Fruit fly (Drosophila melanogaster) whole organism, pupa: ENCODE measurements around the gene Sec24CD.

Experiments used
- CG10348 ChIP-seq: fragments of 200-800 bp; sonication (Bioruptor generic); IDR thresholded peaks from 2 replicates; pipeline ENCODE4 v1.3.6; 2022; ENCODE audit warnings: missing biosample characterization, missing genetic modification characterization
- CG12605 ChIP-seq: fragments of 200-800 bp; sonication (Bioruptor generic); IDR thresholded peaks from 2 replicates; pipeline ENCODE4 v1.3.6; 2022; ENCODE audit warnings: missing biosample characterization, missing genetic modification characterization
- CG13204 ChIP-seq: fragments of 200-800 bp; sonication (Bioruptor generic); optimal IDR thresholded peaks from 2 replicates; lab custom pipeline; 2018; ENCODE audit warnings: missing biosample characterization, mild to moderate bottlenecking, missing genetic modification characterization, moderate library complexity
- CG14655 ChIP-seq: fragments of 200-800 bp; sonication (Bioruptor generic); optimal IDR thresholded peaks from 3 replicates; lab custom pipeline; 2017; ENCODE audit warnings: mild to moderate bottlenecking, missing biosample characterization, missing genetic modification reagents, missing genetic modification characterization
- CG15710 ChIP-seq: fragments of 200-800 bp; sonication (Bioruptor generic); optimal IDR thresholded peaks from 2 replicates; lab custom pipeline; 2018; ENCODE audit warnings: missing biosample characterization, mild to moderate bottlenecking, missing genetic modification characterization, moderate library complexity
- CG17806 ChIP-seq: fragments of 200-800 bp; sonication (Bioruptor generic); optimal IDR thresholded peaks from 2 replicates; lab custom pipeline; 2018; ENCODE audit warnings: missing biosample characterization, mild to moderate bottlenecking, missing genetic modification characterization, moderate library complexity
- CG32121 ChIP-seq: fragments of 200-800 bp; sonication (Bioruptor generic); IDR thresholded peaks from 2 replicates; pipeline ENCODE4 v1.3.6; 2022; ENCODE audit warnings: missing biosample characterization, missing genetic modification characterization
- CG34367 ChIP-seq: fragments of 200-800 bp; sonication (Bioruptor generic); optimal IDR thresholded peaks from 2 replicates; lab custom pipeline; 2018; ENCODE audit warnings: missing biosample characterization, mild to moderate bottlenecking, missing genetic modification characterization
- CG4496 ChIP-seq: fragments of 200-800 bp; sonication (Bioruptor generic); IDR thresholded peaks from 3 replicates; pipeline ENCODE4 v1.3.6; 2022; ENCODE audit warnings: missing biosample characterization, missing genetic modification characterization
- CG8159 ChIP-seq: fragments of 200-800 bp; sonication (Bioruptor generic); optimal IDR thresholded peaks from 3 replicates; lab custom pipeline; 2018; ENCODE audit warnings: missing biosample characterization, mild to moderate bottlenecking, missing genetic modification characterization, moderate library complexity
- CG8301 ChIP-seq: fragments of 200-800 bp; sonication (Bioruptor generic); optimal IDR thresholded peaks from 2 replicates; lab custom pipeline; 2018; ENCODE audit warnings: missing biosample characterization, mild to moderate bottlenecking, missing genetic modification characterization
- CG9948 ChIP-seq: fragments of 200-800 bp; sonication (Bioruptor generic); optimal IDR thresholded peaks from 2 replicates; lab custom pipeline; 2018; ENCODE audit warnings: missing biosample characterization, mild to moderate bottlenecking, missing genetic modification characterization, moderate library complexity
- D1 ChIP-seq: fragments of 200-800 bp; sonication (Bioruptor generic); optimal IDR thresholded peaks from 2 replicates; lab custom pipeline; 2018; ENCODE audit warnings: missing biosample characterization, mild to moderate bottlenecking, missing genetic modification characterization, moderate library complexity
- EcR ChIP-seq: fragments of 200-800 bp; sonication (Bioruptor generic); optimal IDR thresholded peaks from 3 replicates; lab custom pipeline; 2019; ENCODE audit warnings: missing biosample characterization, missing genetic modification characterization, mild to moderate bottlenecking, moderate library complexity, missing genetic modification reagents
- Ets98B ChIP-seq: fragments of 200-800 bp; sonication (Bioruptor generic); IDR thresholded peaks from 2 replicates; pipeline ENCODE4 v1.3.6; 2022; ENCODE audit warnings: missing biosample characterization, missing genetic modification characterization
- Pif1A ChIP-seq: fragments of 200-800 bp; sonication (Bioruptor generic); optimal IDR thresholded peaks from 3 replicates; lab custom pipeline; 2016; ENCODE audit warnings: missing biosample characterization, missing genetic modification characterization
- Pif1B ChIP-seq: fragments of 200-800 bp; sonication (Bioruptor generic); optimal IDR thresholded peaks from 3 replicates; lab custom pipeline; 2016; ENCODE audit warnings: missing biosample characterization, missing genetic modification characterization
- Snoo ChIP-seq: fragments of 200-800 bp; sonication (Bioruptor generic); optimal IDR thresholded peaks from 3 replicates; lab custom pipeline; 2017; ENCODE audit warnings: missing biosample characterization, mild to moderate bottlenecking, missing genetic modification characterization, inconsistent platforms
- fd96Ca ChIP-seq: fragments of 200-800 bp; sonication (Bioruptor generic); IDR thresholded peaks from 3 replicates; pipeline ENCODE4 v1.3.6; 2022; ENCODE audit warnings: missing biosample characterization, missing genetic modification characterization
- gl ChIP-seq: fragments of 200-800 bp; sonication (Bioruptor generic); optimal IDR thresholded peaks from 2 replicates; lab custom pipeline; 2018; ENCODE audit warnings: missing biosample characterization, mild to moderate bottlenecking, missing genetic modification characterization
- rn ChIP-seq: fragments of 200-800 bp; sonication (Bioruptor generic); IDR thresholded peaks from 2 replicates; pipeline ENCODE4 v1.3.6; 2022; ENCODE audit warnings: missing biosample characterization, missing genetic modification characterization

The Sec24CD gene

dm6 chr2L:2239284-2239683 lies 2.6 kb upstream of the Sec24CD start, which contains the start of gene Tengl2:
Gene Tengl2 (minus strand): TSS chr2L:2239384.
- TF ChIP-seq CG34367 (tag; lab: Kevin White, UChicago) (no peak), CG4496 (GFP tag; lab: Robert Waterston, UW) (no peak), CG10348 (GFP tag; lab: Robert Waterston, UW) (no peak), CG13204 (GFP tag; lab: Kevin White, UChicago) (no peak)

- TF ChIP-seq CG8159, result no peak
- TF ChIP-seq Ets98B (GFP tag; lab: Robert Waterston, UW), result no peak
- no peak for TF ChIP-seq CG10348 (GFP tag; lab: Robert Waterston, UW)
- TF ChIP-seq CG9948, result no peak
- no peak for TF ChIP-seq Pif1A (GFP tag; lab: Kevin White, UChicago)
- TF ChIP-seq CG14655 (GFP tag; lab: Kevin White, UChicago), result no peak
- TF ChIP-seq CG15710 (tag; lab: Kevin White, UChicago), result no peak
- TF ChIP-seq D1 (tag; lab: Kevin White, UChicago), result no peak
- no peak for TF ChIP-seq CG32121 (GFP tag; lab: Robert Waterston, UW)
- no peak for TF ChIP-seq rn (GFP tag; lab: Robert Waterston, UW)
Measured at dm6 chr2L:2238151-2238550, 1.5 kb upstream of the Sec24CD start, which contains the start of gene Tengl3. Gene Tengl3 (minus strand): TSS chr2L:2238251.

dm6 chr2L:2228179-2228849 lies 8.3 kb downstream of the Sec24CD start:
- no peak for TF ChIP-seq D1 (tag; lab: Kevin White, UChicago)
- TF ChIP-seq fd96Ca, result 0 out of 3 replicates have a peak, but pooled peaks have one; percentile 33
- TF ChIP-seq Ets98B (GFP tag; lab: Robert Waterston, UW), result peak; percentile 42

- peak; percentile 74 for TF ChIP-seq Snoo (tag; lab: Kevin White, UChicago)
- TF ChIP-seq D1 (tag; lab: Kevin White, UChicago), result no peak
- TF ChIP-seq CG10348 (GFP tag; lab: Robert Waterston, UW), result peak; percentile 54; the same call in 1 of the 2 replicates
- peak; percentile 86 for TF ChIP-seq fd96Ca
- TF ChIP-seq EcR (GFP tag; lab: Kevin White, UChicago), result no peak
- TF ChIP-seq CG8301 (tag; lab: Kevin White, UChicago), result peak; percentile 69
- peak; percentile 59 for TF ChIP-seq CG9948
- TF ChIP-seq CG15710 (tag; lab: Kevin White, UChicago), result peak; percentile 68
- peak; percentile 82 for TF ChIP-seq CG32121 (GFP tag; lab: Robert Waterston, UW)
- TF ChIP-seq rn (GFP tag; lab: Robert Waterston, UW), result no peak
- peak; percentile 76 for TF ChIP-seq Pif1B
- TF ChIP-seq CG8159, result peak; percentile 62
- peak; percentile 84 for TF ChIP-seq CG12605 (GFP tag; lab: Robert Waterston, UW)
- TF ChIP-seq Ets98B (GFP tag; lab: Robert Waterston, UW), result peak; percentile 83
- peak; percentile 72 for TF ChIP-seq CG17806 (tag; lab: Kevin White, UChicago)
- TF ChIP-seq CG34367 (tag; lab: Kevin White, UChicago), result peak; percentile 60
- peak; percentile 85 for TF ChIP-seq Pif1A (GFP tag; lab: Kevin White, UChicago)
- TF ChIP-seq CG13204 (GFP tag; lab: Kevin White, UChicago), result no peak
- no peak for TF ChIP-seq gl (tag; lab: Kevin White, UChicago)
- TF ChIP-seq CG14655 (GFP tag; lab: Kevin White, UChicago), result peak; percentile 76
- TF ChIP-seq CG4496 (GFP tag; lab: Robert Waterston, UW), result peak; percentile 87
Measured at dm6 chr2L:2227316-2227715, 9.3 kb downstream of the Sec24CD start.

- TF ChIP-seq fd96Ca (peak; percentile 75), CG8159 (peak; percentile 77), Pif1A (GFP tag; lab: Kevin White, UChicago) (peak; percentile 77), CG4496 (GFP tag; lab: Robert Waterston, UW) (peak; percentile 85), CG8301 (tag; lab: Kevin White, UChicago) (peak; percentile 69), rn (GFP tag; lab: Robert Waterston, UW) (peak; percentile 58; the same call in 1 of the 2 replicates), D1 (tag; lab: Kevin White, UChicago) (no peak), gl (tag; lab: Kevin White, UChicago) (peak; percentile 17), CG14655 (GFP tag; lab: Kevin White, UChicago) (peak; percentile 76), Snoo (tag; lab: Kevin White, UChicago) (peak; percentile 76), CG12605 (GFP tag; lab: Robert Waterston, UW) (no peak), CG9948 (peak; percentile 56), CG17806 (tag; lab: Kevin White, UChicago) (peak; percentile 62), EcR (GFP tag; lab: Kevin White, UChicago) (no peak), CG10348 (GFP tag; lab: Robert Waterston, UW) (no peak), CG15710 (tag; lab: Kevin White, UChicago) (peak; percentile 84), Ets98B (GFP tag; lab: Robert Waterston, UW) (peak; percentile 68), CG13204 (GFP tag; lab: Kevin White, UChicago) (no peak), CG32121 (GFP tag; lab: Robert Waterston, UW) (peak; percentile 85), Pif1B (peak; percentile 65), CG34367 (tag; lab: Kevin White, UChicago) (peak; percentile 72)
Measured at dm6 chr2L:2226259-2227121, 10.2 kb downstream of the Sec24CD start, which contains the start of the genes CG15387 and sau. Gene CG15387 (minus strand): TSS chr2L:2226294. Gene sau (plus strand): TSS chr2L:2226342.
